Fruit fly (Drosophila melanogaster) whole organism, wandering third instar larva: Measurements from ENCODE around the gene Cp16.

Source experiments
- Abd-B ChIP-seq: fragments of >200 bp; optimal IDR thresholded peaks from 2 replicates; lab custom pipeline; 2017; ENCODE audit warnings: missing biosample characterization, missing genetic modification characterization
- Dfd ChIP-seq: fragments of >200 bp; optimal IDR thresholded peaks from 2 replicates; lab custom pipeline; 2017; ENCODE audit warnings: missing biosample characterization, missing genetic modification characterization
- Hr83 ChIP-seq: fragments of 200-300 bp; sonication (Bioruptor generic); optimal IDR thresholded peaks from 2 replicates; lab custom pipeline; 2016; ENCODE audit warnings: missing biosample characterization, mild to moderate bottlenecking, missing genetic modification characterization, moderate library complexity; ENCODE audit not compliant: poor library complexity, severe bottlenecking
- Myc ChIP-seq: fragments of >200 bp; optimal IDR thresholded peaks from 2 replicates; lab custom pipeline; 2017
- N ChIP-seq: fragments of >200 bp; optimal IDR thresholded peaks from 2 replicates; lab custom pipeline; 2018; ENCODE audit warnings: missing biosample characterization, missing external identifiers, missing genetic modification characterization
- brk ChIP-seq: fragments of 200-800 bp; sonication (Bioruptor generic); optimal IDR thresholded peaks from 2 replicates; lab custom pipeline; 2016; ENCODE audit warnings: missing biosample characterization, mild to moderate bottlenecking, missing genetic modification characterization
- dl ChIP-seq, 2 experiments: fragments of 175-275, 200-275 bp in 1 of 2; fragments of 200-275 bp in 1 of 2; sonication (Bioruptor generic); optimal IDR thresholded peaks; lab custom pipeline; 2018; ENCODE audit warnings: mild to moderate bottlenecking in 2 of 2, missing biosample characterization in 2 of 2, missing genetic modification characterization in 2 of 2, moderate library complexity in 2 of 2; ENCODE audit not compliant: partially characterized antibody in 2 of 2, insufficient read depth in 1 of 2
- dmrt93B ChIP-seq: fragments of 200-800 bp; sonication (Bioruptor generic); optimal IDR thresholded peaks from 2 replicates; lab custom pipeline; 2018; ENCODE audit warnings: missing biosample characterization, mild to moderate bottlenecking, missing genetic modification characterization
- foxo ChIP-seq, 2 experiments: fragments of 200-800 bp; sonication (Bioruptor generic); optimal IDR thresholded peaks; 2 replicates in 1 of 2; 3 replicates in 1 of 2; lab custom pipeline; 2016 to 2017; ENCODE audit warnings: missing biosample characterization in 2 of 2, missing genetic modification characterization in 2 of 2
- h ChIP-seq: fragments of 200-800 bp; sonication (Bioruptor generic); optimal IDR thresholded peaks from 3 replicates; lab custom pipeline; 2016; ENCODE audit warnings: missing biosample characterization, mild to moderate bottlenecking, missing genetic modification characterization
- pan ChIP-seq: fragments of >200 bp; optimal IDR thresholded peaks from 2 replicates; lab custom pipeline; 2017
- psq ChIP-seq: fragments of 200-800 bp; sonication (Bioruptor generic); optimal IDR thresholded peaks from 3 replicates; lab custom pipeline; 2017; ENCODE audit warnings: missing biosample characterization, mild to moderate bottlenecking, missing genetic modification characterization, moderate library complexity
- tai ChIP-seq: sonication (Bioruptor generic); optimal IDR thresholded peaks from 2 replicates; lab custom pipeline; 2016; ENCODE audit warnings: missing biosample characterization, missing genetic modification characterization
- usp ChIP-seq: fragments of >200 bp; optimal IDR thresholded peaks from 2 replicates; lab custom pipeline; 2017; ENCODE audit warnings: missing biosample characterization, missing genetic modification characterization

DNA sequence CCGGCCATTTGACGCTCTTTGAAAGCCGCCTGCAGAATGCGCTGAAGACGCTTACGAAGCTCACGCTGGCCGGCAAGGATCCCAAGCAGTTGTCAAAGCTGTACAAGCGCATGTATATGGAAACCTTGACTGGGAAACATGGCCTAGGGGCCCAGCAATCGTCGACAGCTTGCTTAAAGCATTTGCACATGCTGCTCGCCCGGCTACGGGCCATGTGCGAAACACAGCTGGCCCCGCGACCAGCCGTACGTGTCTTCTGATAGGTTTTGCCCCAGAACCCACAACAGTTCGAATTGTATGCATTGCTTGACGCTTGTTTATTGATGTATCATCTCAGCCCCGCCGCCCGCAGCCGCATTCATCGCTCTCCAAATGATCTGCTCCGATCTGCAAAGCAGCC lies 6.5 kb upstream of the Cp16 start:
- TF ChIP-seq dl (GFP tag; optimal IDR thresholded peaks at IDR 0.05; lab: Kevin White, UChicago; ENCODE audit: insufficient read depth in 1 of 2, partially characterized antibody in 2 of 2) (no peak), h (GFP tag; lab: Kevin White, UChicago) (no peak), dmrt93B (no peak), foxo (GFP tag; optimal IDR thresholded peaks at IDR 0.05; lab: Kevin White, UChicago) (no peak), usp (GFP tag; lab: Kevin White, UChicago) (no peak), Abd-B (GFP tag; lab: Kevin White, UChicago) (no peak), pan (lab: Kevin White, UChicago) (no peak), psq (GFP tag; lab: Kevin White, UChicago) (no peak), brk (GFP tag; lab: Kevin White, UChicago) (no peak), Myc (lab: Kevin White, UChicago) (no peak), Dfd (GFP tag; lab: Kevin White, UChicago) (no peak), Hr83 (GFP tag; lab: Kevin White, UChicago) (no peak), N (GFP tag; lab: Kevin White, UChicago) (no peak), tai (GFP tag; lab: Kevin White, UChicago) (no peak)
